Worm (Caenorhabditis elegans) whole organism, early embryonic: ENCODE results near the gene tmc-1.

ENCODE experiments used
- aly-1 ChIP-seq: sonication (generic microtip); optimal IDR thresholded peaks from 2 replicates; lab custom pipeline; 2016; ENCODE audit warnings: missing genetic modification characterization, missing compliant biosample characterization
- hnd-1 ChIP-seq: sonication (generic microtip); optimal IDR thresholded peaks from 2 replicates; lab custom pipeline; 2016; ENCODE audit warnings: missing genetic modification characterization, missing compliant biosample characterization
- scrt-1 ChIP-seq: fragments of 200-800 bp; sonication (Bioruptor generic); IDR thresholded peaks from 2 replicates; pipeline ENCODE4 v1.3.6; 2022; ENCODE audit warnings: missing genetic modification characterization, missing compliant biosample characterization
- sea-1 ChIP-seq: fragments of 200-800 bp; sonication (Bioruptor generic); conservative IDR thresholded peaks from 2 replicates; pipeline ENCODE4 v1.3.6; 2022; ENCODE audit warnings: missing genetic modification characterization, missing compliant biosample characterization
- tbx-11 ChIP-seq: fragments of 200-800 bp; sonication (Bioruptor generic); IDR thresholded peaks from 2 replicates; pipeline ENCODE4 v1.3.6; 2022; ENCODE audit warnings: missing genetic modification characterization, missing compliant biosample characterization

- TF ChIP-seq tbx-11 = no peak
- TF ChIP-seq sea-1 (GFP tag; lab: Robert Waterston, UW) = no peak
- no peak for TF ChIP-seq aly-1
- no peak for TF ChIP-seq scrt-1 (GFP tag; lab: Robert Waterston, UW)
- no peak for TF ChIP-seq hnd-1 (tag; lab: Kevin White, UChicago)
These were observed 21.3 kb downstream of the tmc-1 start for ce11 chrX:1183258-1183657.
